Worm (Caenorhabditis elegans) whole organism, L4 larva: ENCODE results near the gene algn-3.

Source experiments
- F37D6.2 ChIP-seq: sonication (generic microtip); optimal IDR thresholded peaks from 2 replicates; lab custom pipeline; 2016; ENCODE audit warnings: mild to moderate bottlenecking, missing genetic modification characterization, missing compliant biosample characterization
- F44E2.7 ChIP-seq: fragments of 200-800 bp; sonication (Bioruptor generic); IDR thresholded peaks from 2 replicates; pipeline ENCODE4 v2.1.2; 2022; ENCODE audit warnings: missing genetic modification characterization, missing compliant biosample characterization
- T20F7.1 ChIP-seq: fragments of 200-800 bp; sonication (Bioruptor generic); optimal IDR thresholded peaks from 2 replicates; lab custom pipeline; 2018; ENCODE audit warnings: mild to moderate bottlenecking, missing genetic modification characterization, missing compliant biosample characterization
- Y48G9A.11 ChIP-seq: fragments of 200-800 bp; sonication (Bioruptor generic); IDR thresholded peaks from 2 replicates; pipeline ENCODE4 v1.3.6; 2022; ENCODE audit warnings: missing genetic modification reagents, missing genetic modification characterization, missing compliant biosample characterization
- aha-1 ChIP-seq: fragments of 150-350 bp; peaks from one replicate; lab custom pipeline; 2014; ENCODE audit warnings: missing biosample characterization, missing genetic modification characterization
- ama-1 ChIP-seq: fragments of 150-350 bp; optimal IDR thresholded peaks from 2 replicates; lab custom pipeline; 2014; ENCODE audit warnings: inconsistent platforms, mixed read lengths
- arid-1 ChIP-seq: fragments of 200-800 bp; sonication (Bioruptor generic); conservative IDR thresholded peaks from 2 replicates; pipeline ENCODE4 v1.3.6; 2022; ENCODE audit warnings: missing genetic modification reagents, missing genetic modification characterization, missing compliant biosample characterization
- ceh-20 ChIP-seq: fragments of 200-800 bp; sonication (Bioruptor generic); IDR thresholded peaks from 2 replicates; pipeline ENCODE4 v1.3.6; 2022; ENCODE audit warnings: missing genetic modification reagents, missing genetic modification characterization, missing compliant biosample characterization
- ceh-32 ChIP-seq: sonication (generic microtip); optimal IDR thresholded peaks from 2 replicates; lab custom pipeline; 2016; ENCODE audit warnings: mild to moderate bottlenecking, missing genetic modification characterization, missing compliant biosample characterization; ENCODE audit not compliant: poor library complexity
- ces-1 ChIP-seq: fragments of 150-350 bp; sonication (generic microtip); optimal IDR thresholded peaks from 4 replicates; lab custom pipeline; 2014; ENCODE audit warnings: missing biosample characterization, missing genetic modification reagents, missing genetic modification characterization
- hif-1 ChIP-seq, 2 experiments: sonication (generic microtip); optimal IDR thresholded peaks; 2 replicates each; lab custom pipeline; 2016 to 2017; ENCODE audit warnings: missing compliant biosample characterization in 2 of 2, missing genetic modification characterization in 2 of 2, missing genetic modification reagents in 2 of 2, missing genotype in 2 of 2, mild to moderate bottlenecking in 1 of 2
- jun-1 ChIP-seq: fragments of 150-350 bp; optimal IDR thresholded peaks from 2 replicates; lab custom pipeline; 2014; ENCODE audit warnings: missing biosample characterization, missing genetic modification reagents, missing genetic modification characterization
- lin-39 ChIP-seq: fragments of 150-350 bp; optimal IDR thresholded peaks from 2 replicates; lab custom pipeline; 2014; ENCODE audit warnings: missing biosample characterization, missing genetic modification reagents, missing genetic modification characterization
- madf-9 ChIP-seq: fragments of 200-800 bp; sonication (Bioruptor generic); conservative IDR thresholded peaks from 2 replicates; pipeline ENCODE4 v1.3.6; 2022; ENCODE audit warnings: missing genetic modification reagents, missing genetic modification characterization, missing compliant biosample characterization
- mes-2 ChIP-seq: sonication (generic microtip); optimal IDR thresholded peaks from 2 replicates; lab custom pipeline; 2016; ENCODE audit warnings: missing genotype, mild to moderate bottlenecking, missing genetic modification characterization, missing compliant biosample characterization; ENCODE audit not compliant: poor library complexity, severe bottlenecking
- mxl-2 ChIP-seq: fragments of 200-800 bp; sonication (Bioruptor generic); conservative IDR thresholded peaks from 2 replicates; pipeline ENCODE4 v1.3.6; 2022; ENCODE audit warnings: missing genetic modification reagents, missing genetic modification characterization, missing compliant biosample characterization
- nhr-11 ChIP-seq: fragments of 150-350 bp; optimal IDR thresholded peaks from 2 replicates; lab custom pipeline; 2014; ENCODE audit warnings: missing biosample characterization, missing genetic modification characterization
- nhr-25 ChIP-seq: sonication (generic microtip); optimal IDR thresholded peaks from 2 replicates; lab custom pipeline; 2017; ENCODE audit warnings: missing genetic modification characterization, mild to moderate bottlenecking, missing compliant biosample characterization, antibody characterized with exemption, moderate library complexity, borderline replicate concordance; ENCODE audit not compliant: insufficient read depth
- nhr-76 ChIP-seq: fragments of 150-350 bp; optimal IDR thresholded peaks from 2 replicates; lab custom pipeline; 2014; ENCODE audit warnings: missing biosample characterization, missing genetic modification characterization
- pqm-1 ChIP-seq: sonication (generic microtip); optimal IDR thresholded peaks from 2 replicates; lab custom pipeline; 2017; ENCODE audit warnings: missing biosample characterization, missing genetic modification characterization
- sdz-12 ChIP-seq: fragments of 200-800 bp; sonication (Bioruptor generic); optimal IDR thresholded peaks from 2 replicates; lab custom pipeline; 2018; ENCODE audit warnings: mild to moderate bottlenecking, missing genetic modification characterization, missing compliant biosample characterization
- set-16 ChIP-seq: fragments of 200-800 bp; sonication (Bioruptor generic); IDR thresholded peaks from 2 replicates; pipeline ENCODE4 v1.3.6; 2022; ENCODE audit warnings: missing genetic modification reagents, missing genetic modification characterization, missing compliant biosample characterization
- snpc-1.2 ChIP-seq: fragments of 200-800 bp; sonication (Bioruptor generic); IDR thresholded peaks from 2 replicates; pipeline ENCODE4 v1.3.6; 2022; ENCODE audit warnings: missing genetic modification reagents, missing genetic modification characterization, missing compliant biosample characterization
- unc-130 ChIP-seq: sonication (generic microtip); optimal IDR thresholded peaks from 2 replicates; lab custom pipeline; 2016; ENCODE audit warnings: missing genetic modification reagents, missing genetic modification characterization, missing compliant biosample characterization
- unc-62 ChIP-seq, 3 experiments: fragments of 150-350 bp in 1 of 3; sonication (generic microtip); optimal IDR thresholded peaks in 2 of 3; peaks in 1 of 3; 1 replicate in 1 of 3; 2 replicates in 2 of 3; lab custom pipeline; 2014 to 2017; ENCODE audit warnings: missing biosample characterization in 3 of 3, missing genetic modification characterization in 3 of 3, missing genetic modification reagents in 3 of 3, missing genotype in 1 of 3
- vab-7 ChIP-seq: fragments of 200-800 bp; sonication (Bioruptor generic); IDR thresholded peaks from 2 replicates; pipeline ENCODE4 v1.3.6; 2022; ENCODE audit warnings: missing genetic modification reagents, missing genetic modification characterization, missing compliant biosample characterization
- zip-2 ChIP-seq: fragments of 150-350 bp; optimal IDR thresholded peaks from 2 replicates; lab custom pipeline; 2014; ENCODE audit warnings: missing biosample characterization, missing genetic modification characterization

The algn-3 gene

DNA sequence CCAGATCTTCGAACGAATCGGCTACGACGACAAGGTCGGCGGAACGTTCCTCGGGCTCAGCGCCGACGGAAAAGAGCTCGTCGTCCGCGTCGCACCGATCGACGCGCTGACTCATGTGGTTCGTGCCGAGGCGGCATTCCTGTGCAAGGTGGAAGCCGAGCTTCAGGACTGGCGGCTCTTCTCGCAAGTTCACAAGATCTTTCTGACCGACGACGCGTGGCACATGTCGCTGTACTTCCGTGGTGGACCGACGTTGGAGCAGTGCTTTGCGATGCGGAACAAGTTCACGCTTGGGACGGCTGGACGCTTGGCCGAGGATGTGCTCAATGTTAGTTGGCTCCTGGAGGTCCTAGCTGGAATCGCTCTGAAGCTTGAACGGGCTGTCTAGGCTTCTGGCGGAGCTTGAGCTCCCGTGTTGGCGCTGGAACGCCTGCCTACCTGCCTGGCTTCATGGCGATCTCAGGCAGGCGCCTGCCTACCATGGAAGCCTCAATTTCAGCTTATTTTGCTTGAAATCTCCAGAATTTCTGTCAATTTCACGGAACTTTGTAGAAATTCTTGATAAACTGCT, 6.3 kb upstream of the algn-3 start:
- no peak for TF ChIP-seq snpc-1.2
- TF ChIP-seq set-16 (GFP tag; lab: Robert Waterston, UW) = peak; percentile 88
- TF ChIP-seq aha-1 = peak; percentile 77

DNA sequence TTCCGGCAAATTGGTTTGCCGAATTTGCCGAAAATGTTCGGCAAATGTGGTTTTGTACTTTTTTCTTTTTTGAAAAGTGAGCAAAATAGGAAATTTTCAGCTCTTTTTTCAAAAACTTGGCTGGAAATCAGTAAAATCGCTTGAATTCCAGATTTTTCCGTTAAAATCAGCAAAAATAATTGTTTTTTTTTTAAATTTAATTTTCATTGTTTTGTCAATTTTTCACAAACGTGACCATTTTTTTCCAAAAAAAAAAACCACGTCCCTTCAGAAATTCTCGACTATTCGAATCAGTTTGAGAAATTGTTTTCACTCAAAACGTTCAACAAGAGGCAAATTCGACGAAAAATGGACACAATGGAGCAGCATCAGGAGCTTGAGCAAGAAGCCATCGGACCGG, 4.9 kb upstream of the algn-3 start, which contains the start of gene K09E4.1:
TSS of gene K09E4.1 (plus strand) at position 301 of the 400 bp plus-strand sequence.
- TF ChIP-seq Y48G9A.11 (no peak), hif-1 (tag; optimal IDR thresholded peaks at IDR 0.05; lab: Kevin White, UChicago) (no peak), pqm-1 (tag; lab: Kevin White, UChicago) (no peak), nhr-76 (no peak), nhr-11 (tag; lab: Kevin White, UChicago) (no peak), mes-2 (tag; lab: Kevin White, UChicago) (no peak), unc-130 (GFP tag; lab: Kevin White, UChicago) (no peak), ceh-32 (no peak), ces-1 (no peak), T20F7.1 (GFP tag; lab: Kevin White, UChicago) (no peak), jun-1 (tag; lab: Kevin White, UChicago) (no peak)

DNA sequence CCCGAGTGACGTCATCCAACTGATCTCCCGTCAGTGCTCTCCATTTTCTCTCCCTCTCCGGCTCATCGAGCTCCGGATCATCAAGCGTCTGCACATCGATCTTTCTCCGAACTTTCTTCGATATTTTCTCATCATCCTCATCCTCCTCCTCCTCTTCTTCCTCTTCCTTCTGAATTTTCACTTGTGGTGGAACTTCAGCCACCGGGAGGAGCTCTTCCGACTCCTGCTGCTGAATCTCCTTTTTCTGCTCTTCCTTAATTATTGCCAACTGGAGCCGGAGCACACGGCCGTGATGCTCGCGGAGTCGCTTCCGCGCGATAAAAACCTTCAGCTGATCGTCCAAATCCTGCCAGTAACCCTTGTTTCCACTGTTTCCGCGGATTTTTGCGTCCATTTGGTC, 3.7 kb upstream of the algn-3 start:
- TF ChIP-seq F44E2.7 (GFP tag; lab: Robert Waterston, UW) (no peak), set-16 (GFP tag; lab: Robert Waterston, UW) (peak; percentile 58), unc-62 (GFP tag; optimal IDR thresholded peaks at IDR 0.05 in 1 of 2; lab: Kevin White, UChicago) (peak in 1 of 2 experiments; percentile 54), unc-62 (tag; optimal IDR thresholded peaks at IDR 0.05; lab: Kevin White, UChicago) (no peak), arid-1 (GFP tag; lab: Robert Waterston, UW) (0 out of 2 replicates have a peak, but pooled peaks have one; percentile 14), F37D6.2 (tag; lab: Kevin White, UChicago) (no peak)

DNA sequence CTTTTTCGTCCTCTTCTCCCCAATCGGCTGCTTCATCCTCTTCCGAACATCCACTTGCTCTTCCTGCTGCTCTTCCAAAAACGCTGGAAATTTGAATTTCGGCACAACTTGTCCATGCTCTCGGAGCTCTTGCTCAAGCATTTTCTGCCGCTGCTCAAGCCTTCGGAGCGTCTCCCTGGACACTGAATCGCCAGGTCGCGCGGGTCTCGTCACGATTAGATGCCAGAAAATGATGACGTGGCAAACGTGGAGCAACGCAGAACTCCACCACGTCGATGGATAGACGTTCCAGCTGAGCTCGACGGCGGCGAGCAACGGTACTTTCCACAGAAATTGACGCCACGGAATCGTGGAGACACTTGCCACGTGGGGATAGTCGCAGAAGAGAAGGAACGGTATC, 3.4 kb downstream of the algn-3 start:
- TF ChIP-seq pqm-1 (tag; lab: Kevin White, UChicago) (no peak), zip-2 (tag; lab: Kevin White, UChicago) (no peak), lin-39 (tag; lab: Kevin White, UChicago) (no peak), madf-9 (no peak), arid-1 (GFP tag; lab: Robert Waterston, UW) (no peak), F37D6.2 (tag; lab: Kevin White, UChicago) (no peak), aha-1 (peak; percentile 27), set-16 (GFP tag; lab: Robert Waterston, UW) (peak; percentile 65; the same call in 1 of the 2 replicates), ama-1 (lab: Kevin White, UChicago) (no peak)

DNA sequence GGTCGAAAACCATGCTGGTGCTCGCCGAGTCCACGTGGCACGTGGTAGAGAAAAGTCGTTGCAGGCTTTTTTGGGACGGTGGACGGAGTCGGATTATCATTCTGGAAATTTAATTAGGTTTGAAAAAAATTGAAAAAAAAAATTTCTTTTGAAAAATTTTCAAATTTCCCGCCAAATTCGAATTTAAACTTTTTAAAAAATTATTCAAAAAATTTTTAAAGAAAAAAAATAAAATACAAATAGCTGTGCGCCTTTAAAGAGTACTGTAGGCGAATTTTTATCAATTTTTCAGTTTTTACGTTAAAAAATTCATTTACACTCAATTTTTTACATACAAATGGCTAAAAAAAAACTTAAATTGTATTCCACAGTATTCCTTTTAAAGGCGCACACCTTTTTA, 5.8 kb downstream of the algn-3 start, which contains the start of gene K09E4.3:
TSS of gene K09E4.3 (minus strand) at position 101 of the 400 bp plus-strand sequence.
- TF ChIP-seq set-16 (GFP tag; lab: Robert Waterston, UW) (0 out of 2 replicates have a peak, but pooled peaks have one; percentile 0), ceh-32 (no peak), unc-62 (GFP tag; optimal IDR thresholded peaks at IDR 0.05 in 1 of 2; lab: Kevin White, UChicago) (peak in 1 of 2 experiments; percentile 27), unc-62 (tag; optimal IDR thresholded peaks at IDR 0.05; lab: Kevin White, UChicago) (no peak), nhr-25 (tag; lab: Kevin White, UChicago) (no peak), mxl-2 (GFP tag; lab: Robert Waterston, UW) (no peak)

DNA sequence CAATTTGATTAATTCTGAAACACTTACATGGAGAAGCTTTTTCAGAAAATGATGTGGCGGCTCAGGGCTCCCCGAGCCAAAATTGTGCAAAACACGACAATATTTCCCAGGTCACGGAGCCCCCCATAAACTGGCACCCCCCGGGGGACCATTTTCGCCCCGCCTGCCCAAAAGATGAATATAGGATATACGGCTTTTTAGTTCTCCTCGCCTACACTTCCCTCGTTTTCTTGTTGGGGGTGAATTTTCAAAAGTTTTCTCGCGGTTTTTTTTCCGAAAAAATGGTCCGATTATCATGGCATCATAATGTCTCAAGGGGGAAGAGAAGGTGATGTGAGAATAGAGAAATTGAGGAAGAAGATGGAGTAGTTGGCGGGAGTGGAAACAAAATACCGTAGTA, 10.6 kb downstream of the algn-3 start, which contains the start of gene K09E4.4:
TSS of gene K09E4.4 (minus strand) at position 101 of the 400 bp plus-strand sequence.
- TF ChIP-seq aha-1 (peak; percentile 45), sdz-12 (no peak), vab-7 (GFP tag; lab: Robert Waterston, UW) (0 out of 2 replicates have a peak, but pooled peaks have one; percentile 31), ceh-20 (peak; percentile 18; the same call in 1 of the 2 replicates), zip-2 (tag; lab: Kevin White, UChicago) (no peak)
